Worm (Caenorhabditis elegans) whole organism, L3 larva: ENCODE data around the gene C05D9.4.

Experiments used
- R02D3.7 ChIP-seq: fragments of 150-350 bp; optimal IDR thresholded peaks from 2 replicates; lab custom pipeline; 2014; ENCODE audit warnings: missing biosample characterization, missing genetic modification characterization
- ZK546.5 ChIP-seq: sonication (generic microtip); optimal IDR thresholded peaks from 2 replicates; lab custom pipeline; 2017; ENCODE audit warnings: missing biosample characterization, missing genetic modification characterization
- aly-2 ChIP-seq: fragments of 150-350 bp; optimal IDR thresholded peaks from 2 replicates; lab custom pipeline; 2014; ENCODE audit warnings: missing biosample characterization, missing genetic modification characterization
- ama-1 ChIP-seq: fragments of 150-350 bp; optimal IDR thresholded peaks from 2 replicates; lab custom pipeline; 2018
- ceh-16 ChIP-seq: sonication (generic microtip); optimal IDR thresholded peaks from 2 replicates; lab custom pipeline; 2017; ENCODE audit warnings: missing biosample characterization, missing genetic modification characterization
- ceh-82 ChIP-seq: fragments of 150-350 bp; optimal IDR thresholded peaks from 2 replicates; lab custom pipeline; 2014; ENCODE audit warnings: missing biosample characterization, missing genetic modification characterization
- daf-12 ChIP-seq: fragments of 150-350 bp; optimal IDR thresholded peaks from 2 replicates; lab custom pipeline; 2014; ENCODE audit warnings: missing biosample characterization, missing genetic modification reagents, missing genetic modification characterization
- egl-27 ChIP-seq: sonication (generic microtip); optimal IDR thresholded peaks from 4 replicates; lab custom pipeline; 2017; ENCODE audit warnings: missing biosample characterization, missing genetic modification reagents, missing genetic modification characterization
- egl-5 ChIP-seq: fragments of 150-350 bp; optimal IDR thresholded peaks from 2 replicates; lab custom pipeline; 2017; ENCODE audit warnings: missing biosample characterization, missing genetic modification reagents, missing genetic modification characterization, inconsistent platforms
- elt-1 ChIP-seq: fragments of 150-350 bp; optimal IDR thresholded peaks from 2 replicates; lab custom pipeline; 2014; ENCODE audit warnings: missing biosample characterization, missing genetic modification characterization
- elt-2 ChIP-seq: sonication (generic microtip); optimal IDR thresholded peaks from 2 replicates; lab custom pipeline; 2016; ENCODE audit warnings: missing genetic modification reagents, mild to moderate bottlenecking, missing genetic modification characterization, missing compliant biosample characterization
- fkh-10 ChIP-seq: sonication (generic microtip); optimal IDR thresholded peaks from 2 replicates; lab custom pipeline; 2017; ENCODE audit warnings: missing biosample characterization, missing genetic modification reagents, missing genetic modification characterization
- fkh-2 ChIP-seq: fragments of 150-350 bp; optimal IDR thresholded peaks from 2 replicates; lab custom pipeline; 2014; ENCODE audit warnings: missing biosample characterization, missing genetic modification reagents, missing genetic modification characterization
- fos-1 ChIP-seq: fragments of 150-350 bp; optimal IDR thresholded peaks from 2 replicates; lab custom pipeline; 2014; ENCODE audit warnings: missing biosample characterization, missing genetic modification characterization
- hmg-11 ChIP-seq: sonication (generic microtip); optimal IDR thresholded peaks from 2 replicates; lab custom pipeline; 2016; ENCODE audit warnings: missing genetic modification characterization, missing compliant biosample characterization
- jun-1 ChIP-seq: fragments of 150-350 bp; optimal IDR thresholded peaks from 2 replicates; lab custom pipeline; 2014; ENCODE audit warnings: missing biosample characterization, missing genetic modification reagents, missing genetic modification characterization
- lin-15B ChIP-seq: fragments of 150-350 bp; optimal IDR thresholded peaks from 2 replicates; lab custom pipeline; 2014; ENCODE audit warnings: missing biosample characterization, missing genetic modification characterization
- lin-39 ChIP-seq: fragments of 150-350 bp; optimal IDR thresholded peaks from 2 replicates; lab custom pipeline; 2018; ENCODE audit warnings: missing biosample characterization, missing genetic modification reagents, missing genetic modification characterization
- lsy-12 ChIP-seq: sonication (generic microtip); optimal IDR thresholded peaks from 2 replicates; lab custom pipeline; 2016; ENCODE audit warnings: mild to moderate bottlenecking, missing genetic modification characterization, missing compliant biosample characterization
- mdl-1 ChIP-seq: fragments of 150-350 bp; optimal IDR thresholded peaks from 2 replicates; lab custom pipeline; 2014; ENCODE audit warnings: missing biosample characterization, missing genetic modification characterization
- mml-1 ChIP-seq: fragments of 150-350 bp; sonication (generic microtip); optimal IDR thresholded peaks from 3 replicates; lab custom pipeline; 2014; ENCODE audit warnings: missing biosample characterization, missing genetic modification characterization
- nfya-1 ChIP-seq: sonication (generic microtip); optimal IDR thresholded peaks from 2 replicates; lab custom pipeline; 2017; ENCODE audit warnings: missing genetic modification characterization, mild to moderate bottlenecking, missing compliant biosample characterization, antibody characterized with exemption, moderate library complexity; ENCODE audit not compliant: insufficient read depth
- nhr-23 ChIP-seq: fragments of 150-350 bp; optimal IDR thresholded peaks from 2 replicates; lab custom pipeline; 2014; ENCODE audit warnings: missing biosample characterization, missing genetic modification reagents, missing genetic modification characterization
- nhr-25 ChIP-seq: sonication (generic microtip); optimal IDR thresholded peaks from 2 replicates; lab custom pipeline; 2017; ENCODE audit warnings: missing biosample characterization, missing genetic modification characterization
- nhr-28 ChIP-seq: fragments of 150-350 bp; optimal IDR thresholded peaks from 2 replicates; lab custom pipeline; 2014; ENCODE audit warnings: missing biosample characterization, missing genetic modification characterization
- nhr-43 ChIP-seq: sonication (generic microtip); optimal IDR thresholded peaks from 2 replicates; lab custom pipeline; 2016; ENCODE audit warnings: mild to moderate bottlenecking, missing genetic modification characterization, missing compliant biosample characterization; ENCODE audit not compliant: poor library complexity, severe bottlenecking
- nhr-67 ChIP-seq: fragments of 150-350 bp; optimal IDR thresholded peaks from 2 replicates; lab custom pipeline; 2014; ENCODE audit warnings: missing biosample characterization, missing genetic modification characterization
- pha-4 ChIP-seq: fragments of 150-350 bp; optimal IDR thresholded peaks from 2 replicates; lab custom pipeline; 2014; ENCODE audit warnings: missing biosample characterization, missing genetic modification reagents, missing genetic modification characterization
- pqm-1 ChIP-seq: fragments of 150-350 bp; optimal IDR thresholded peaks from 2 replicates; lab custom pipeline; 2017; ENCODE audit warnings: missing biosample characterization, missing genetic modification characterization, inconsistent platforms
- sea-2 ChIP-seq: fragments of 150-350 bp; sonication (generic microtip); optimal IDR thresholded peaks from 4 replicates; lab custom pipeline; 2014; ENCODE audit warnings: missing biosample characterization, missing genetic modification reagents, missing genetic modification characterization
- skn-1 ChIP-seq: fragments of 150-350 bp; optimal IDR thresholded peaks from 2 replicates; lab custom pipeline; 2014; ENCODE audit warnings: missing biosample characterization, missing genetic modification characterization
- zag-1 ChIP-seq: fragments of 150-350 bp; optimal IDR thresholded peaks from 2 replicates; lab custom pipeline; 2014; ENCODE audit warnings: missing biosample characterization, missing genetic modification characterization
- ztf-11 ChIP-seq: fragments of 150-350 bp; optimal IDR thresholded peaks from 2 replicates; lab custom pipeline; 2014; ENCODE audit warnings: missing biosample characterization, missing genetic modification characterization
- ztf-4 ChIP-seq: fragments of 150-350 bp; optimal IDR thresholded peaks from 2 replicates; lab custom pipeline; 2014; ENCODE audit warnings: missing biosample characterization, missing genetic modification characterization

The C05D9.4 gene

ce11 chrX:1108874-1109273, 1.0 kb downstream of the C05D9.4 start:
- TF ChIP-seq sea-2 (GFP tag; lab: Kevin White, UChicago) (no peak), lin-39 (tag; lab: Kevin White, UChicago) (peak; percentile 84)

ce11 chrX:1110723-1111122, 2.9 kb downstream of the C05D9.4 start:
- TF ChIP-seq pha-4 (no peak), lin-39 (tag; lab: Kevin White, UChicago) (peak; percentile 41)

ce11 chrX:1111603-1112002, 3.7 kb downstream of the C05D9.4 start, which contains the start of gene C05D9.3:
Gene C05D9.3 (plus strand): TSS chrX:1111903.
- no peak for TF ChIP-seq ztf-4
- TF ChIP-seq ceh-16 (tag; lab: Kevin White, UChicago) = no peak
- TF ChIP-seq daf-12 (tag; lab: Kevin White, UChicago) = no peak
- TF ChIP-seq ama-1 (lab: Kevin White, UChicago) = no peak
- no peak for TF ChIP-seq nhr-43
- TF ChIP-seq fkh-10 (GFP tag; lab: Kevin White, UChicago) = no peak
- TF ChIP-seq ZK546.5 (tag; lab: Kevin White, UChicago) = no peak
- no peak for TF ChIP-seq lin-15B (tag; lab: Kevin White, UChicago)
- no peak for TF ChIP-seq nhr-28 (tag; lab: Kevin White, UChicago)
- TF ChIP-seq nhr-25 (tag; lab: Kevin White, UChicago) = no peak

ce11 chrX:1115207-1115606, 7.3 kb downstream of the C05D9.4 start:
- no peak for TF ChIP-seq nfya-1 (tag; lab: Kevin White, UChicago)
- TF ChIP-seq nhr-23 (tag; lab: Kevin White, UChicago) = no peak
- no peak for TF ChIP-seq lin-15B (tag; lab: Kevin White, UChicago)
- TF ChIP-seq lsy-12 = no peak
- TF ChIP-seq fos-1 (tag; lab: Kevin White, UChicago) = no peak
- no peak for TF ChIP-seq ceh-82 (tag; lab: Kevin White, UChicago)
- no peak for TF ChIP-seq zag-1 (tag; lab: Kevin White, UChicago)
- TF ChIP-seq skn-1 = no peak
- TF ChIP-seq aly-2 (tag; lab: Kevin White, UChicago) = no peak
- no peak for TF ChIP-seq nhr-25 (tag; lab: Kevin White, UChicago)
- TF ChIP-seq R02D3.7 (tag; lab: Kevin White, UChicago) = no peak
- no peak for TF ChIP-seq elt-1 (tag; lab: Kevin White, UChicago)
- no peak for TF ChIP-seq fkh-2 (tag; lab: Kevin White, UChicago)
- TF ChIP-seq ztf-4 = no peak
- TF ChIP-seq jun-1 = no peak

ce11 chrX:1117252-1117651, 9.4 kb downstream of the C05D9.4 start:
- TF ChIP-seq fkh-2 (tag; lab: Kevin White, UChicago) (no peak), jun-1 (no peak), pqm-1 (tag; lab: Kevin White, UChicago) (peak; percentile 29), ztf-11 (no peak), elt-2 (tag; lab: Kevin White, UChicago) (peak; percentile 48)

ce11 chrX:1119305-1119704, 11.4 kb downstream of the C05D9.4 start, which contains the start of gene C05D9.7:
Gene C05D9.7 (minus strand): TSS chrX:1119405.
- TF ChIP-seq nhr-67 = no peak
- no peak for TF ChIP-seq lin-39 (tag; lab: Kevin White, UChicago)
- TF ChIP-seq ztf-11 = no peak
- no peak for TF ChIP-seq ama-1 (lab: Kevin White, UChicago)
- no peak for TF ChIP-seq mml-1

- no peak for TF ChIP-seq lin-15B (tag; lab: Kevin White, UChicago)
- TF ChIP-seq egl-27 = no peak
- TF ChIP-seq mdl-1 = no peak
- TF ChIP-seq elt-1 (tag; lab: Kevin White, UChicago) = no peak
- peak; percentile 55 for TF ChIP-seq nfya-1 (tag; lab: Kevin White, UChicago)
- peak; percentile 29 for TF ChIP-seq lin-39 (tag; lab: Kevin White, UChicago)
- TF ChIP-seq nhr-28 (tag; lab: Kevin White, UChicago) = no peak
- TF ChIP-seq egl-5 (tag; lab: Kevin White, UChicago) = peak; percentile 21
- TF ChIP-seq hmg-11 = peak; percentile 40
- TF ChIP-seq aly-2 (tag; lab: Kevin White, UChicago) = no peak
These were observed 12.5 kb downstream of the C05D9.4 start for ce11 chrX:1120326-1120725.
